Fruit fly (Drosophila melanogaster) whole organism, embryonic: Measurements from ENCODE around the gene Nmt.
A peak's percentile ranks its signal among the peaks of the same experiment; 100 is the strongest.

ENCODE experiments used
- ATbp ChIP-seq: fragments of 200-800 bp; sonication (Bioruptor generic); optimal IDR thresholded peaks from 2 replicates; lab custom pipeline; 2017; ENCODE audit warnings: missing biosample characterization, mild to moderate bottlenecking, missing genetic modification characterization, missing genetic modification reagents
- Antp ChIP-seq: fragments of 200-800 bp; sonication (Bioruptor generic); optimal IDR thresholded peaks from 3 replicates; lab custom pipeline; 2016; ENCODE audit warnings: missing biosample characterization, missing genetic modification characterization
- B-H2 ChIP-seq: fragments of 200-800 bp; sonication (Bioruptor generic); optimal IDR thresholded peaks from 2 replicates; lab custom pipeline; 2018; ENCODE audit warnings: missing biosample characterization, mild to moderate bottlenecking, missing genetic modification characterization
- CG10366 ChIP-seq: fragments of 200-800 bp; sonication (Bioruptor generic); IDR thresholded peaks from 2 replicates; pipeline ENCODE4 v1.3.6; 2022; ENCODE audit warnings: missing biosample characterization, missing genetic modification characterization
- CG11085 ChIP-seq: fragments of 200-800 bp; sonication (Bioruptor generic); IDR thresholded peaks from 2 replicates; pipeline ENCODE4 v1.3.6; 2022; ENCODE audit warnings: missing biosample characterization, missing genetic modification characterization
- CG13775 ChIP-seq: fragments of 200-800 bp; sonication (Bioruptor generic); optimal IDR thresholded peaks from 3 replicates; lab custom pipeline; 2017; ENCODE audit warnings: missing biosample characterization, mild to moderate bottlenecking, missing genetic modification characterization
- CG13894 ChIP-seq: fragments of 200-800 bp; sonication (Bioruptor generic); optimal IDR thresholded peaks from 3 replicates; lab custom pipeline; 2018; ENCODE audit warnings: missing biosample characterization, mild to moderate bottlenecking, missing genetic modification characterization, moderate library complexity
- CG14710 ChIP-seq: fragments of 200-800 bp; sonication (Bioruptor generic); optimal IDR thresholded peaks from 3 replicates; lab custom pipeline; 2019; ENCODE audit warnings: missing biosample characterization, mild to moderate bottlenecking, missing genetic modification characterization, moderate library complexity
- CG15601 ChIP-seq: fragments of 200-800 bp; sonication (Bioruptor generic); optimal IDR thresholded peaks from 3 replicates; lab custom pipeline; 2019; ENCODE audit warnings: missing biosample characterization, mild to moderate bottlenecking, missing genetic modification characterization, moderate library complexity
- CG17385 ChIP-seq: fragments of 200-800 bp; sonication (Bioruptor generic); optimal IDR thresholded peaks from 3 replicates; lab custom pipeline; 2018; ENCODE audit warnings: missing biosample characterization, mild to moderate bottlenecking, missing genetic modification characterization
- CG18764 ChIP-seq: fragments of 200-800 bp; sonication (Bioruptor generic); optimal IDR thresholded peaks from 3 replicates; lab custom pipeline; 2016; ENCODE audit warnings: missing biosample characterization, missing genetic modification characterization
- CG30403 ChIP-seq: fragments of 200-800 bp; sonication (Bioruptor generic); optimal IDR thresholded peaks from 3 replicates; lab custom pipeline; 2016; ENCODE audit warnings: missing biosample characterization, missing genetic modification characterization
- CG30431 ChIP-seq: fragments of 200-800 bp; sonication (Bioruptor generic); optimal IDR thresholded peaks from 2 replicates; lab custom pipeline; 2017; ENCODE audit warnings: missing biosample characterization, missing genetic modification characterization
- CG32772 ChIP-seq: fragments of 200-800 bp; sonication (Bioruptor generic); IDR thresholded peaks from 2 replicates; pipeline ENCODE4 v1.3.6; 2022; ENCODE audit warnings: missing biosample characterization, missing genetic modification characterization
- CG3726 ChIP-seq: fragments of 200-800 bp; sonication (Bioruptor generic); IDR thresholded peaks from 3 replicates; pipeline ENCODE4, ENCODE4 v1.3.6; 2022; ENCODE audit warnings: missing biosample characterization, missing genetic modification characterization
- CG4820 ChIP-seq: fragments of 200-800 bp; sonication (Bioruptor generic); optimal IDR thresholded peaks from 3 replicates; lab custom pipeline; 2016; ENCODE audit warnings: missing biosample characterization, missing genetic modification characterization
- CG4854 ChIP-seq: fragments of 200-800 bp; sonication (Bioruptor generic); optimal IDR thresholded peaks from 2 replicates; lab custom pipeline; 2016; ENCODE audit warnings: missing biosample characterization, missing genetic modification characterization, inconsistent platforms
- CG6791 ChIP-seq: fragments of 200-800 bp; sonication (Bioruptor generic); IDR thresholded peaks from 3 replicates; pipeline ENCODE4 v1.3.6; 2022; ENCODE audit warnings: missing biosample characterization, missing genetic modification characterization; ENCODE audit not compliant: partially characterized antibody
- CG7786 ChIP-seq: fragments of 200-800 bp; sonication (Bioruptor generic); optimal IDR thresholded peaks from 2 replicates; lab custom pipeline; 2016; ENCODE audit warnings: missing biosample characterization, missing genetic modification characterization
- CG7963 ChIP-seq: fragments of 200-800 bp; sonication (Bioruptor generic); IDR thresholded peaks from 3 replicates; pipeline ENCODE4 v1.3.6; 2022; ENCODE audit warnings: missing biosample characterization, missing genetic modification characterization; ENCODE audit not compliant: partially characterized antibody
- CG8359 ChIP-seq: fragments of 200-800 bp; sonication (Bioruptor generic); optimal IDR thresholded peaks from 2 replicates; lab custom pipeline; 2017; ENCODE audit warnings: missing biosample characterization, mild to moderate bottlenecking, missing genetic modification characterization, borderline replicate concordance
- CG8388 ChIP-seq: fragments of 200-800 bp; sonication (Bioruptor generic); optimal IDR thresholded peaks from 2 replicates; lab custom pipeline; 2019; ENCODE audit warnings: missing biosample characterization, mild to moderate bottlenecking, missing genetic modification characterization, moderate library complexity
- CoRest ChIP-seq: fragments of 200-800 bp; sonication (Bioruptor generic); optimal IDR thresholded peaks from 3 replicates; lab custom pipeline; 2018; ENCODE audit warnings: missing biosample characterization, mild to moderate bottlenecking, missing genetic modification characterization, moderate library complexity
- Dad ChIP-seq: fragments of 200-800 bp; sonication (Bioruptor generic); optimal IDR thresholded peaks from 3 replicates; lab custom pipeline; 2016; ENCODE audit warnings: missing biosample characterization, missing genetic modification characterization
- Dek ChIP-seq: fragments of 200-800 bp; sonication (Bioruptor generic); optimal IDR thresholded peaks from 3 replicates; lab custom pipeline; 2019; ENCODE audit warnings: missing biosample characterization, mild to moderate bottlenecking, missing genetic modification characterization, moderate library complexity
- Doc3 ChIP-seq: fragments of 200-800 bp; sonication (Bioruptor generic); IDR thresholded peaks from 3 replicates; pipeline ENCODE4 v1.3.6; 2022; ENCODE audit warnings: missing biosample characterization, missing genetic modification characterization; ENCODE audit not compliant: partially characterized antibody
- E2f1 ChIP-seq: fragments of 200-800 bp; sonication (Bioruptor generic); IDR thresholded peaks from 2 replicates; pipeline ENCODE4 v1.3.6; 2022; ENCODE audit warnings: missing biosample characterization, missing genetic modification characterization
- Hr51 ChIP-seq, 2 experiments: fragments of 200-800 bp; sonication (Bioruptor generic); optimal IDR thresholded peaks; 2 replicates in 1 of 2; 3 replicates in 1 of 2; lab custom pipeline; 2016 to 2018; ENCODE audit warnings: missing biosample characterization in 2 of 2, missing genetic modification characterization in 2 of 2, mild to moderate bottlenecking in 1 of 2, moderate library complexity in 1 of 2
- Lhr ChIP-seq: fragments of 200-800 bp; sonication (Bioruptor generic); optimal IDR thresholded peaks from 3 replicates; lab custom pipeline; 2017; ENCODE audit warnings: mild to moderate bottlenecking, missing biosample characterization, missing genetic modification reagents, missing genetic modification characterization
- NC2β ChIP-seq: fragments of 200-800 bp; sonication (Bioruptor generic); optimal IDR thresholded peaks from 2 replicates; lab custom pipeline; 2016; ENCODE audit warnings: missing biosample characterization, missing genetic modification characterization
- Poxn ChIP-seq: fragments of 200-800 bp; sonication (Bioruptor generic); IDR thresholded peaks from 2 replicates; pipeline ENCODE4 v1.3.6; 2022; ENCODE audit warnings: missing biosample characterization, missing genetic modification characterization
- Xbp1 ChIP-seq: fragments of 200-800 bp; sonication (Bioruptor generic); optimal IDR thresholded peaks from 3 replicates; lab custom pipeline; 2016; ENCODE audit warnings: missing biosample characterization, mild to moderate bottlenecking, missing genetic modification characterization
- ap ChIP-seq: fragments of 200-800 bp; sonication (Bioruptor generic); IDR thresholded peaks from 2 replicates; pipeline ENCODE4 v1.3.6; 2022; ENCODE audit warnings: missing biosample characterization, missing genetic modification characterization
- ato ChIP-seq: fragments of 200-800 bp; sonication (Bioruptor generic); IDR thresholded peaks from 2 replicates; pipeline ENCODE4 v1.3.6; 2022; ENCODE audit warnings: missing biosample characterization, missing genetic modification characterization; ENCODE audit not compliant: partially characterized antibody
- chif ChIP-seq, 2 experiments: fragments of 200-800 bp; sonication (Bioruptor generic); optimal IDR thresholded peaks; 3 replicates each; lab custom pipeline; 2016; ENCODE audit warnings: missing biosample characterization in 2 of 2, missing genetic modification characterization in 2 of 2
- dan ChIP-seq: fragments of 200-800 bp; sonication (Bioruptor generic); IDR thresholded peaks from 2 replicates; pipeline ENCODE4 v1.3.6; 2022; ENCODE audit warnings: missing biosample characterization, missing genetic modification characterization
- disco-r ChIP-seq: fragments of 200-800 bp; sonication (Bioruptor generic); optimal IDR thresholded peaks from 2 replicates; lab custom pipeline; 2016; ENCODE audit warnings: missing biosample characterization, missing genetic modification characterization
- dm ChIP-seq: fragments of 200-800 bp; sonication (Bioruptor generic); optimal IDR thresholded peaks from 3 replicates; lab custom pipeline; 2016; ENCODE audit warnings: missing biosample characterization, missing genetic modification characterization
- hb ChIP-seq: fragments of 200-800 bp; sonication (Bioruptor generic); IDR thresholded peaks from 3 replicates; pipeline ENCODE4 v1.3.6; 2022; ENCODE audit warnings: missing biosample characterization, missing genetic modification characterization; ENCODE audit not compliant: partially characterized antibody
- jing ChIP-seq: fragments of 200-800 bp; sonication (Bioruptor generic); optimal IDR thresholded peaks from 2 replicates; lab custom pipeline; 2018; ENCODE audit warnings: missing biosample characterization, mild to moderate bottlenecking, missing genetic modification characterization
- lilli ChIP-seq: fragments of 200-800 bp; sonication (Bioruptor generic); optimal IDR thresholded peaks from 3 replicates; lab custom pipeline; 2016; ENCODE audit warnings: missing biosample characterization, missing genetic modification characterization
- nom ChIP-seq: fragments of 200-800 bp; sonication (Bioruptor generic); optimal IDR thresholded peaks from 2 replicates; lab custom pipeline; 2017; ENCODE audit warnings: missing biosample characterization, missing genetic modification characterization, mild to moderate bottlenecking, moderate library complexity, missing genetic modification reagents
- sc ChIP-seq, 3 experiments: fragments of >200 bp in 2 of 3; fragments of 200-800 bp in 1 of 3; sonication (Bioruptor generic) in 1 of 3; optimal IDR thresholded peaks; 2 replicates in 2 of 3; 3 replicates in 1 of 3; lab custom pipeline; 2017; ENCODE audit warnings: mild to moderate bottlenecking in 1 of 3, missing biosample characterization in 1 of 3, missing genetic modification characterization in 1 of 3, missing genetic modification reagents in 1 of 3
- sim ChIP-seq: fragments of 200-800 bp; sonication (Bioruptor generic); IDR thresholded peaks from 2 replicates; pipeline ENCODE4 v1.3.6; 2022; ENCODE audit warnings: missing biosample characterization, missing genetic modification characterization
- tin ChIP-seq: fragments of 200-800 bp; sonication (Bioruptor generic); optimal IDR thresholded peaks from 3 replicates; lab custom pipeline; 2016; ENCODE audit warnings: missing biosample characterization, missing genetic modification characterization
- tll ChIP-seq, 2 experiments: fragments of 200-800 bp in 1 of 2; fragments of >200 bp in 1 of 2; sonication (Bioruptor generic) in 1 of 2; optimal IDR thresholded peaks; 2 replicates each; lab custom pipeline; 2017 to 2019; ENCODE audit warnings: missing biosample characterization in 2 of 2, missing genetic modification characterization in 2 of 2, mild to moderate bottlenecking in 1 of 2, moderate library complexity in 1 of 2
- vvl ChIP-seq: fragments of 200-800 bp; sonication (Bioruptor generic); IDR thresholded peaks from 2 replicates; pipeline ENCODE4 v1.3.6; 2022; ENCODE audit warnings: missing biosample characterization, missing genetic modification characterization

Nmt gene

DNA sequence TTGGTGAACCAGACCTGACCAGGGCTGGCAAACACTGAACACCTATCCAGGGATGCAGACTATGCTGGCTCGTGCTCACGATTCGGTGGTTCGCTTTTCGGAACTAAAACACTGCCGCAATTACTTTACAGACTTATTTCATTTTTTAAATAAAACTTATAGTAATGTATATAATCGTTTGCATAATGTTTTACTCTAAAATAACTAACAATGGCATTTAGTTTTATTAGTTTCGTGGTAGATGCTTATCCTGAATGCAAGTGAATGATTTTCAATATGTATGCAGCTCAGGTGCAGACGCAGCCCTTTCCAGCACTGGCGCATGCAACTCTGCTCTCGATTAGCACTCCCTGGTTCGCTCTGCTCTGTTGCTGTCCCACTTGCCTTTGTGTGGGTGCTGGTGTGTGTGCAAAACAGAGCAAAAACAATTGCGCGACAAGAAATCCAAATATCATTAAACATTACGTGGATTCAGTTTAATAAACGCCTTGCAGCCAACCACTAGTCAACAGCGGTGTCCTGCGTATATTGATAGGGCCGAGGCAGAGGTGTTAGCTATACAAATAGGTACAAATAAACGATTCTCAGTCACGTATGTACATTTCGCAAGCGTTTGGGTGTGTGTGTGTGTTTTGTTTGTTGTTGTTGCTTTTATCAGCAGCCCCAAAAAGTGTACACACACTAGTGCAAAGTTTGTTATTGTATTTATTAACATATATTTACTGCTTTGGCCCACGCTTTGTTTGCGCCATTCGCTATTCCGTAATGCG lies 8.6 kb upstream of the Nmt start, which contains the start of the genes ERR and Atg18a (continued):
- TF ChIP-seq chif (GFP tag; optimal IDR thresholded peaks at IDR 0.05; lab: Kevin White, UChicago) (peak; percentile 75 to 80), CG7786 (peak; percentile 83), Dek (peak; percentile 87), jing (GFP tag; lab: Kevin White, UChicago) (no peak), Antp (GFP tag; lab: Kevin White, UChicago) (peak; percentile 85), Lhr (GFP tag; lab: Kevin White, UChicago) (peak; percentile 82), nom (GFP tag; lab: Kevin White, UChicago) (no peak), B-H2 (GFP tag; lab: Kevin White, UChicago) (peak; percentile 85), tin (peak; percentile 82), sim (no peak), CG13894 (tag; lab: Kevin White, UChicago) (peak; percentile 52), CG30403 (GFP tag; lab: Kevin White, UChicago) (peak; percentile 93), Hr51 (GFP tag; optimal IDR thresholded peaks at IDR 0.05; lab: Kevin White, UChicago) (peak; percentile 72 to 79), CoRest (peak; percentile 92), NC2β (peak; percentile 39), CG11085 (peak; percentile 88), CG17385 (GFP tag; lab: Kevin White, UChicago) (peak; percentile 58), vvl (GFP tag; lab: Robert Waterston, UW) (peak; percentile 85), Poxn (GFP tag; lab: Robert Waterston, UW) (peak; percentile 63), CG3726 (GFP tag; lab: Robert Waterston, UW) (peak; percentile 84; the same call in 2 of the 3 replicates), CG8359 (GFP tag; lab: Kevin White, UChicago) (no peak), disco-r (GFP tag; lab: Kevin White, UChicago) (no peak), ATbp (GFP tag; lab: Kevin White, UChicago) (peak; percentile 31), Doc3 (GFP tag; lab: Robert Waterston, UW) (peak; percentile 51; the same call in 1 of the 3 replicates), CG18764 (peak; percentile 64), dan (GFP tag; lab: Robert Waterston, UW) (peak; percentile 78), E2f1 (GFP tag; lab: Robert Waterston, UW) (peak; percentile 82), ato (GFP tag; lab: Robert Waterston, UW) (no peak), lilli (GFP tag; lab: Kevin White, UChicago) (peak; percentile 92), CG32772 (peak; percentile 89), Xbp1 (GFP tag; lab: Kevin White, UChicago) (peak; percentile 92), CG14710 (peak; percentile 90), hb (GFP tag; lab: Robert Waterston, UW) (0 out of 3 replicates have a peak, but pooled peaks have one; percentile 45), CG7963 (GFP tag; lab: Robert Waterston, UW) (peak; percentile 34; the same call in 1 of the 3 replicates), CG10366 (GFP tag; lab: Robert Waterston, UW) (peak; percentile 84), CG13775 (GFP tag; lab: Kevin White, UChicago) (peak; percentile 90), CG8388 (GFP tag; lab: Kevin White, UChicago) (peak; percentile 71), CG30431 (GFP tag; lab: Kevin White, UChicago) (peak; percentile 74), ap (GFP tag; lab: Robert Waterston, UW) (peak; percentile 74), sc (optimal IDR thresholded peaks at IDR 0.05; lab: Kevin White, UChicago) (no peak), sc (GFP tag; optimal IDR thresholded peaks at IDR 0.05; lab: Kevin White, UChicago) (peak; percentile 56), tll (GFP tag; optimal IDR thresholded peaks at IDR 0.05; lab: Kevin White, UChicago) (peak in 1 of 2 experiments; percentile 90), CG4820 (GFP tag; lab: Kevin White, UChicago) (peak; percentile 78), dm (peak; percentile 69), CG15601 (peak; percentile 87), Dad (peak; percentile 82), CG4854 (GFP tag; lab: Kevin White, UChicago) (peak; percentile 61), CG6791 (GFP tag; lab: Robert Waterston, UW) (peak; percentile 45; the same call in 1 of the 3 replicates)
